Worm (Caenorhabditis elegans): Measurements from ENCODE around the gene eat-17.

The eat-17 gene

DNA sequence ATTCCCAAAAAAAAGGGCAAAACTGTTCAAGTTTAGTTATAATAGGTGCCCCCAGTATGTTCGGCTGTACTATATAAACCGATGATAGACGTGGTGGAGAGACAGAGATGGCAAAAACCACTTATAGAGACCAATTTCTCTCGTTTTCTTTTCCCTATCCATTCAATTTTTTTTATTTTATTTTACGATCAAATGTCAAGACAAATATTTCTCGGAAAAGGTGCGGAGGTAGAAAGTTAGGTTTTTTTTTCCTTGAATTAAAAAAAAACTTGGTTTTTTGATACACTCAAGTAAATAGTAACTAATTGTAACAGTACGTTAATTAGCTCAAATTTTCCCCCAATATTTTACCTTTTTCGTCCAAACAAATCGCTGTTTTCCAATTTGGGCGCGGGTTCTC is 13.9 kb downstream of the eat-17 start:
- no peak for TF ChIP-seq set-16 (GFP tag; IDR thresholded peaks at IDR 0.05)
- no peak for TF ChIP-seq lin-29 (GFP tag; IDR thresholded peaks at IDR 0.05)
- no peak for TF ChIP-seq fos-1 (tag; optimal IDR thresholded peaks at IDR 0.05)
- TF ChIP-seq pha-4 (GFP tag; IDR thresholded peaks at IDR 0.05): 0 out of 2 replicates have a peak, but pooled peaks have one; percentile 14
- no peak for TF ChIP-seq pha-4 (tag; optimal IDR thresholded peaks at IDR 0.05)

DNA sequence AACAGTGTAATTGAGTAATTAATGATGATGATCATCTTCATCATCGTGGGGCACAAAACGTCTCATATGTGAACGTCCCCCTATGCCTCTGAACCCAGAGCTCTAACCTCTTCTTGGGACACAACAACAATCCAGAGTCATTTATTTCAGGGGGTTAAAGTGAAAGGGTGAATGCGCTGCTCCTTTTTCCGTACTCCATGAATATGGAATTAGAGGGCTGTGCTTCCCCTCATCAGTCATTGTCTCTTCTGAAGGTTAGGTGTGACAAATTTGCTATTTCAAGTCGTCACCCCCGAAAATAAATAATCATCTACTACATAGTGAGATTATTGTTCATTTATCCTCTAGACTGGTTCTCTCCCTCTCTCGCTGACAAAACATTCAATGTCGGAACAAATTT is 14.3 kb downstream of the eat-17 start:
- no peak for TF ChIP-seq ZK337.2 (GFP tag; IDR thresholded peaks at IDR 0.05)
- TF ChIP-seq nhr-11 (tag; optimal IDR thresholded peaks at IDR 0.05): no peak
- TF ChIP-seq ceh-62 (tag; optimal IDR thresholded peaks at IDR 0.05): no peak
- TF ChIP-seq R02D3.7 (tag; optimal IDR thresholded peaks at IDR 0.05): no peak
- TF ChIP-seq lir-3 (tag; optimal IDR thresholded peaks at IDR 0.05): no peak
- TF ChIP-seq ama-1 (optimal IDR thresholded peaks at IDR 0.05): no peak
- no peak for TF ChIP-seq mdl-1 (tag; optimal IDR thresholded peaks at IDR 0.05)
- TF ChIP-seq zip-2 (tag; optimal IDR thresholded peaks at IDR 0.05): no peak
- no peak for TF ChIP-seq php-3 (GFP tag; IDR thresholded peaks at IDR 0.05)
- TF ChIP-seq zfp-2 (tag; optimal IDR thresholded peaks at IDR 0.05): no peak

DNA sequence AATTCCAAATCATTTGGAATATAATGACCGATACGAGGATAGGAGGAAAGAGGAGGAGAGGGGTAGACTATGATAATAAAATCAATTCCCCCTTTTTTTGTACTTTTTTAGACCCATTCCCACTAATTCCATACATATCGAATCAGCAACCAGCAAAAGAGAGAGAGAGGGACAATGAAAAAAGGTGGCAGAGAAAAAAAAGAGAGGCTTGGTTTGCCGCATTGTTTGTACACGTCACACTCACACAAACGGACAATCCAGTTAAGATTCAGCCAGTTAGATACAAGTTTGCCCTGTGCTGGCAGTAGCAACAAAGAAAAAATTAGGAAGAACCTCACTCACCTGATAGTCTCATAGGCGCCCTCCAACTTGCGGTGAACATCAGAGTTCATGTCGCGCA is 15.7 kb downstream of the eat-17 start:
- TF ChIP-seq Y5F2A.4 (GFP tag; optimal IDR thresholded peaks at IDR 0.05): no peak
- TF ChIP-seq php-3 (GFP tag; IDR thresholded peaks at IDR 0.05): no peak
- TF ChIP-seq mdl-1 (tag; optimal IDR thresholded peaks at IDR 0.05): no peak
- no peak for TF ChIP-seq nhr-41 (GFP tag; IDR thresholded peaks at IDR 0.05)
- TF ChIP-seq unc-62 (GFP tag; optimal IDR thresholded peaks at IDR 0.05 in 1 of 2): no peak
- TF ChIP-seq unc-62 (tag; optimal IDR thresholded peaks at IDR 0.05): no peak

- no peak for TF ChIP-seq daf-16 (GFP tag; optimal IDR thresholded peaks at IDR 0.05)
- no peak for TF ChIP-seq daf-16 (tag; optimal IDR thresholded peaks at IDR 0.05)
- TF ChIP-seq ceh-62 (tag; optimal IDR thresholded peaks at IDR 0.05): no peak
- no peak for TF ChIP-seq mep-1 (tag; optimal IDR thresholded peaks at IDR 0.05)
- no peak for TF ChIP-seq lir-3 (tag; optimal IDR thresholded peaks at IDR 0.05)
- TF ChIP-seq nhr-41 (GFP tag; IDR thresholded peaks at IDR 0.05): no peak
- TF ChIP-seq ceh-82 (tag; optimal IDR thresholded peaks at IDR 0.05): no peak
- TF ChIP-seq dmd-6 (GFP tag; IDR thresholded peaks at IDR 0.05): peak; percentile 23; the same call in 1 of the 2 replicates
- TF ChIP-seq cey-2 (tag; optimal IDR thresholded peaks at IDR 0.05; ENCODE audit: borderline replicate concordance, insufficient read depth): no peak
- peak in 1 of 2 experiments; percentile 98 for TF ChIP-seq unc-62 (GFP tag; optimal IDR thresholded peaks at IDR 0.05 in 1 of 2)
- TF ChIP-seq unc-62 (tag; optimal IDR thresholded peaks at IDR 0.05): no peak
Observed at ce11 chrX:16398420-16398925, 18.2 kb downstream of the eat-17 start, which contains the start of gene F01G12.18. Gene F01G12.18, minus strand, starts transcription at chrX:16398470.

ce11 chrX:16392107-16392506 is 24.5 kb downstream of the eat-17 start:
- no peak for TF ChIP-seq mdl-1 (tag; optimal IDR thresholded peaks at IDR 0.05)
- no peak for TF ChIP-seq ceh-20 (GFP tag; IDR thresholded peaks at IDR 0.05)
- peak; percentile 33 for TF ChIP-seq nhr-11 (tag; optimal IDR thresholded peaks at IDR 0.05)
- peak; percentile 20 for TF ChIP-seq mes-2 (tag; optimal IDR thresholded peaks at IDR 0.05; ENCODE audit: poor library complexity, severe bottlenecking)
- peak in 1 of 2 experiments; percentile 75 for TF ChIP-seq daf-16 (GFP tag; optimal IDR thresholded peaks at IDR 0.05)
- TF ChIP-seq daf-16 (tag; optimal IDR thresholded peaks at IDR 0.05): no peak
- TF ChIP-seq hlh-11 (tag; optimal IDR thresholded peaks at IDR 0.05): peak; percentile 76
- peak; percentile 51 for TF ChIP-seq set-16 (GFP tag; IDR thresholded peaks at IDR 0.05)

- TF ChIP-seq daf-16 (GFP tag; optimal IDR thresholded peaks at IDR 0.05): peak in 1 of 2 experiments; percentile 57
- no peak for TF ChIP-seq daf-16 (tag; optimal IDR thresholded peaks at IDR 0.05)
- no peak for TF ChIP-seq aly-2 (tag; optimal IDR thresholded peaks at IDR 0.05)
Observed at ce11 chrX:16391110-16391509, 25.5 kb downstream of the eat-17 start.

DNA sequence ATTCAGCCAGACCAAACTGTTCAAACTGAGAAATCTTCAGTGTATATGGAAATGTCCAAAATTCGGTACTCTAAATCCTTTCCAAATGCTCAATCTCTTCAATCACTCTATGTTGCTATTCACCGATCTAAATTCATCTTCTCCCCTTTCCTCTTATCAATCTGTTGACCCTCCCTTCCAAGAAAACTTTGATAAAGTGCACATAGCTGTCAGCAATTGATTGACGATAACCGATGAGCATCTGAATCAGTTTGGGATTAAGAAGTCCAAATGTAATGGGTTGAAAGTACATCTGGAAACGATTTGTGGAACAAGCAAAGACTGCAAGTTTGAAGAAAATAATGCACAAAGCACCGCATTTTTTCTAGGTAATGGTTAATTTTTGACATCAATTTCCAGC is 26.7 kb downstream of the eat-17 start:
- TF ChIP-seq daf-8 (GFP tag; IDR thresholded peaks at IDR 0.05) (no peak), spr-3 (GFP tag; optimal IDR thresholded peaks at IDR 0.05) (no peak), daf-16 (GFP tag; optimal IDR thresholded peaks at IDR 0.05) (no peak), daf-16 (tag; optimal IDR thresholded peaks at IDR 0.05) (no peak), egl-27 (tag; optimal IDR thresholded peaks at IDR 0.05) (no peak), mes-2 (tag; optimal IDR thresholded peaks at IDR 0.05; ENCODE audit: poor library complexity, severe bottlenecking) (no peak), dmd-6 (GFP tag; IDR thresholded peaks at IDR 0.05) (no peak), F26F4.8 (GFP tag; conservative IDR thresholded peaks at IDR 0.05) (no peak), mep-1 (tag; optimal IDR thresholded peaks at IDR 0.05) (no peak), arid-1 (GFP tag; conservative IDR thresholded peaks at IDR 0.05) (no peak), nhr-77 (tag; optimal IDR thresholded peaks at IDR 0.05) (no peak), F10B5.3 (tag; optimal IDR thresholded peaks at IDR 0.05) (no peak), dve-1 (tag; optimal IDR thresholded peaks at IDR 0.05; ENCODE audit: insufficient read depth) (no peak), lir-3 (tag; optimal IDR thresholded peaks at IDR 0.05) (no peak), nhr-111 (GFP tag; optimal IDR thresholded peaks at IDR 0.05) (no peak)
